Worm (Caenorhabditis elegans): ENCODE results near the gene C37C3.12.

- TF ChIP-seq ets-7 (tag; optimal IDR thresholded peaks at IDR 0.05) (no peak), ama-1 (optimal IDR thresholded peaks at IDR 0.05) (no peak), pes-1 (GFP tag; IDR thresholded peaks at IDR 0.05) (no peak), scrt-1 (GFP tag; IDR thresholded peaks at IDR 0.05) (no peak), sea-1 (GFP tag; conservative IDR thresholded peaks at IDR 0.05) (no peak), aly-1 (tag; optimal IDR thresholded peaks at IDR 0.05) (no peak), hmbx-1 (tag; optimal IDR thresholded peaks at IDR 0.05) (no peak), hmg-4 (GFP tag; optimal IDR thresholded peaks at IDR 0.05) (no peak), ceh-13 (GFP tag; optimal IDR thresholded peaks at IDR 0.05) (no peak), flt-1 (GFP tag; IDR thresholded peaks at IDR 0.05) (no peak), B0310.2 (tag; optimal IDR thresholded peaks at IDR 0.05) (no peak)
These were observed 15.2 kb downstream of the C37C3.12 start for ce11 chrV:7824138-7824537.
